Fruit fly (Drosophila melanogaster) whole organism: ENCODE data around the gene Hmbs.
A peak's percentile ranks its signal among the peaks of the same experiment; 100 is the strongest.

Experiments used
- CG8478 ChIP-seq: fragments of >200 bp; optimal IDR thresholded peaks from 2 replicates; lab custom pipeline; 2018; ENCODE audit warnings: inconsistent platforms
- Dll ChIP-seq: fragments of >200 bp; optimal IDR thresholded peaks from 2 replicates; lab custom pipeline; 2017
- EcR ChIP-seq, 2 experiments: fragments of >200 bp; optimal IDR thresholded peaks; 2 replicates each; lab custom pipeline; 2017; ENCODE audit warnings: missing biosample characterization in 2 of 2, missing genetic modification characterization in 2 of 2, missing genetic modification reagents in 2 of 2
- pan ChIP-seq: fragments of >200 bp; optimal IDR thresholded peaks from 2 replicates; lab custom pipeline; 2017
- psq ChIP-seq: fragments of >200 bp; optimal IDR thresholded peaks from 2 replicates; lab custom pipeline; 2017
- usp ChIP-seq: fragments of >200 bp; optimal IDR thresholded peaks from 2 replicates; lab custom pipeline; 2017; ENCODE audit warnings: missing biosample characterization, missing genetic modification characterization, mixed read lengths

The Hmbs gene

dm6 chr3L:1331542-1331941 is 3.1 kb upstream of the Hmbs start, which contains the start of gene msd1:
msd1 (plus strand) TSS chr3L:1331744.
- TF ChIP-seq psq, result no peak
- TF ChIP-seq usp, result no peak
- no peak for TF ChIP-seq pan
- no peak for TF ChIP-seq Dll (lab: Kevin White, UChicago)
- TF ChIP-seq CG8478, result no peak
- no peak for TF ChIP-seq EcR (GFP tag; optimal IDR thresholded peaks at IDR 0.05; lab: Kevin White, UChicago)

dm6 chr3L:1332973-1333372 is 1.7 kb upstream of the Hmbs start, which contains the start of gene msd5:
msd5 (minus strand) TSS chr3L:1333146.
- no peak for TF ChIP-seq usp

dm6 chr3L:1335428-1335764 is 707 bp downstream of the Hmbs start:
- TF ChIP-seq pan (no peak), EcR (GFP tag; optimal IDR thresholded peaks at IDR 0.05; lab: Kevin White, UChicago) (no peak), psq (no peak), Dll (lab: Kevin White, UChicago) (no peak), usp (no peak)

dm6 chr3L:1335989-1336961 is 1.6 kb downstream of the Hmbs start:
- TF ChIP-seq psq, result no peak

- TF ChIP-seq EcR (GFP tag; optimal IDR thresholded peaks at IDR 0.05; lab: Kevin White, UChicago) (no peak), CG8478 (no peak), Dll (lab: Kevin White, UChicago) (no peak), psq (no peak), pan (no peak), usp (no peak)
These were observed 7.5 kb downstream of the Hmbs start, which contains the start of gene indra for dm6 chr3L:1342133-1342580. indra (minus strand) TSS chr3L:1342403.

dm6 chr3L:1346956-1347587 is 12.4 kb downstream of the Hmbs start:
- TF ChIP-seq CG8478, result no peak

- TF ChIP-seq Dll (lab: Kevin White, UChicago) (no peak), EcR (GFP tag; optimal IDR thresholded peaks at IDR 0.05; lab: Kevin White, UChicago) (no peak), psq (no peak)
These were observed 13.6 kb downstream of the Hmbs start for dm6 chr3L:1348248-1348647.

dm6 chr3L:1348935-1349334 is 14.2 kb downstream of the Hmbs start:
- TF ChIP-seq psq (no peak), EcR (GFP tag; optimal IDR thresholded peaks at IDR 0.05; lab: Kevin White, UChicago) (no peak), Dll (lab: Kevin White, UChicago) (no peak), pan (no peak), CG8478 (no peak), usp (no peak)

- TF ChIP-seq usp (no peak), pan (no peak)
These were observed 14.7 kb downstream of the Hmbs start for dm6 chr3L:1349397-1349796.

- TF ChIP-seq psq (peak; percentile 29), usp (no peak), EcR (GFP tag; optimal IDR thresholded peaks at IDR 0.05; lab: Kevin White, UChicago) (no peak), pan (no peak)
These were observed 15.5 kb downstream of the Hmbs start for dm6 chr3L:1349942-1350923.

- TF ChIP-seq CG8478 (no peak), Dll (lab: Kevin White, UChicago) (no peak), usp (no peak), pan (no peak), psq (no peak), EcR (GFP tag; optimal IDR thresholded peaks at IDR 0.05; lab: Kevin White, UChicago) (no peak)
These were observed 16.2 kb downstream of the Hmbs start, which contains the start of gene CG9166 for dm6 chr3L:1350924-1351215. CG9166 (plus strand) TSS chr3L:1351116.

- TF ChIP-seq EcR (GFP tag; optimal IDR thresholded peaks at IDR 0.05; lab: Kevin White, UChicago) (no peak), pan (no peak), usp (no peak), psq (no peak), Dll (lab: Kevin White, UChicago) (no peak), CG8478 (no peak)
These were observed 17.4 kb downstream of the Hmbs start for dm6 chr3L:1352065-1352464.

- TF ChIP-seq pan, result no peak
- TF ChIP-seq Dll (lab: Kevin White, UChicago), result no peak
These were observed 19.5 kb downstream of the Hmbs start for dm6 chr3L:1354214-1354613.
